Worm (Caenorhabditis elegans) whole organism, mixed stage, embryonic: ENCODE results near the gene C18D11.7.

Experiments
- blmp-1 ChIP-seq: fragments of 150-350 bp; optimal IDR thresholded peaks from 2 replicates; lab custom pipeline; 2014; ENCODE audit warnings: missing biosample characterization, missing genetic modification characterization
- elt-1 ChIP-seq: sonication (generic microtip); optimal IDR thresholded peaks from 2 replicates; lab custom pipeline; 2017; ENCODE audit warnings: missing genetic modification characterization, mild to moderate bottlenecking, missing compliant biosample characterization, antibody characterized with exemption, moderate library complexity, borderline replicate concordance; ENCODE audit not compliant: insufficient read depth
- ham-2 ChIP-seq: fragments of 200-800 bp; sonication (Bioruptor generic); optimal IDR thresholded peaks from 2 replicates; lab custom pipeline; 2018; ENCODE audit warnings: mild to moderate bottlenecking, missing genetic modification characterization, missing compliant biosample characterization
- nhr-237 ChIP-seq: fragments of 150-350 bp; optimal IDR thresholded peaks from 2 replicates; lab custom pipeline; 2014; ENCODE audit warnings: missing biosample characterization, missing genetic modification characterization
- nhr-28 ChIP-seq: fragments of 150-350 bp; optimal IDR thresholded peaks from 2 replicates; lab custom pipeline; 2014; ENCODE audit warnings: missing biosample characterization, missing genetic modification characterization
- nhr-76 ChIP-seq: sonication (generic microtip); optimal IDR thresholded peaks from 2 replicates; lab custom pipeline; 2017; ENCODE audit warnings: missing biosample characterization, missing genetic modification characterization
- pha-4 ChIP-seq: fragments of 150-350 bp; optimal IDR thresholded peaks from 2 replicates; lab custom pipeline; 2018; ENCODE audit warnings: missing biosample characterization, missing genetic modification reagents, missing genetic modification characterization
- snpc-4 ChIP-seq: fragments of 150-350 bp; optimal IDR thresholded peaks from 2 replicates; lab custom pipeline; 2014; ENCODE audit warnings: missing biosample characterization, missing genetic modification characterization
- unc-62 ChIP-seq: fragments of 150-350 bp; optimal IDR thresholded peaks from 2 replicates; lab custom pipeline; 2014; ENCODE audit warnings: missing biosample characterization, missing genetic modification reagents, missing genetic modification characterization
- zip-8 ChIP-seq: fragments of 150-350 bp; optimal IDR thresholded peaks from 2 replicates; lab custom pipeline; 2014; ENCODE audit warnings: missing biosample characterization, missing genetic modification characterization
- ztf-11 ChIP-seq: fragments of 150-350 bp; optimal IDR thresholded peaks from 2 replicates; lab custom pipeline; 2014; ENCODE audit warnings: missing biosample characterization, missing genetic modification characterization

ce11 chrIII:11841728-11842127, 35.1 kb upstream of the C18D11.7 start:
- TF ChIP-seq nhr-237 (tag; lab: Kevin White, UChicago) = no peak
- no peak for TF ChIP-seq ztf-11 (tag; lab: Kevin White, UChicago)
- no peak for TF ChIP-seq unc-62 (GFP tag; lab: Kevin White, UChicago)
- no peak for TF ChIP-seq blmp-1 (tag; lab: Kevin White, UChicago)
- TF ChIP-seq pha-4 (tag; lab: Kevin White, UChicago) = no peak
- TF ChIP-seq elt-1 (tag; lab: Kevin White, UChicago) = no peak
- no peak for TF ChIP-seq ham-2 (GFP tag; lab: Kevin White, UChicago)
- TF ChIP-seq zip-8 (tag; lab: Kevin White, UChicago) = no peak
- TF ChIP-seq snpc-4 = no peak
- no peak for TF ChIP-seq nhr-76 (tag; lab: Kevin White, UChicago)
- no peak for TF ChIP-seq nhr-28 (tag; lab: Kevin White, UChicago)
